Fruit fly (Drosophila melanogaster) whole organism, embryonic: ENCODE results near the gene Sulf1.

ENCODE experiments used
- ATbp ChIP-seq: fragments of 200-800 bp; sonication (Bioruptor generic); optimal IDR thresholded peaks from 2 replicates; lab custom pipeline; 2017; ENCODE audit warnings: missing biosample characterization, mild to moderate bottlenecking, missing genetic modification characterization, missing genetic modification reagents
- Abd-B ChIP-seq: fragments of 200-800 bp; sonication (Bioruptor generic); optimal IDR thresholded peaks from 2 replicates; lab custom pipeline; 2018; ENCODE audit warnings: missing biosample characterization, mild to moderate bottlenecking, missing genetic modification characterization, moderate library complexity
- Antp ChIP-seq: fragments of 200-800 bp; sonication (Bioruptor generic); optimal IDR thresholded peaks from 3 replicates; lab custom pipeline; 2016; ENCODE audit warnings: missing biosample characterization, missing genetic modification characterization
- Awh ChIP-seq: fragments of 200-800 bp; sonication (Bioruptor generic); IDR thresholded peaks from 2 replicates; pipeline ENCODE4, ENCODE4 v1.3.6; 2022; ENCODE audit warnings: missing biosample characterization, missing genetic modification characterization
- Bteb2 ChIP-seq: fragments of 200-800 bp; sonication (Bioruptor generic); optimal IDR thresholded peaks from 2 replicates; lab custom pipeline; 2016; ENCODE audit warnings: missing biosample characterization, missing genetic modification characterization
- CG11504 ChIP-seq: fragments of 200-800 bp; sonication (Bioruptor generic); optimal IDR thresholded peaks from 3 replicates; lab custom pipeline; 2019; ENCODE audit warnings: missing biosample characterization, mild to moderate bottlenecking, missing genetic modification characterization, moderate library complexity
- CG11723 ChIP-seq: fragments of 200-800 bp; sonication (Bioruptor generic); optimal IDR thresholded peaks from 2 replicates; lab custom pipeline; 2017; ENCODE audit warnings: missing biosample characterization, mild to moderate bottlenecking, missing genetic modification characterization
- CG13894 ChIP-seq: fragments of 200-800 bp; sonication (Bioruptor generic); optimal IDR thresholded peaks from 3 replicates; lab custom pipeline; 2018; ENCODE audit warnings: missing biosample characterization, mild to moderate bottlenecking, missing genetic modification characterization, moderate library complexity
- CG15269 ChIP-seq: fragments of 200-800 bp; sonication (Bioruptor generic); optimal IDR thresholded peaks from 2 replicates; lab custom pipeline; 2018; ENCODE audit warnings: missing biosample characterization, mild to moderate bottlenecking, missing genetic modification characterization, moderate library complexity
- CG1529 ChIP-seq: fragments of 200-800 bp; sonication (Bioruptor generic); optimal IDR thresholded peaks from 3 replicates; lab custom pipeline; 2018; ENCODE audit warnings: missing biosample characterization, missing genetic modification characterization
- CG17361 ChIP-seq: fragments of 200-800 bp; sonication (Bioruptor generic); IDR thresholded peaks from 3 replicates; pipeline ENCODE4 v1.3.6; 2022; ENCODE audit warnings: missing biosample characterization, missing genetic modification characterization
- CG17829 ChIP-seq: fragments of 200-800 bp; optimal IDR thresholded peaks from 2 replicates; lab custom pipeline; 2019; ENCODE audit warnings: missing biosample characterization, mild to moderate bottlenecking, missing genetic modification characterization, moderate library complexity
- CG30403 ChIP-seq: fragments of 200-800 bp; sonication (Bioruptor generic); optimal IDR thresholded peaks from 3 replicates; lab custom pipeline; 2016; ENCODE audit warnings: missing biosample characterization, missing genetic modification characterization
- CG30431 ChIP-seq: fragments of 200-800 bp; sonication (Bioruptor generic); optimal IDR thresholded peaks from 2 replicates; lab custom pipeline; 2017; ENCODE audit warnings: missing biosample characterization, missing genetic modification characterization
- CG31224 ChIP-seq: fragments of 200-800 bp; sonication (Bioruptor generic); IDR thresholded peaks from 2 replicates; pipeline ENCODE4 v1.3.6; 2022; ENCODE audit warnings: missing biosample characterization, missing genetic modification characterization
- CG4730 ChIP-seq: fragments of 200-800 bp; sonication (Bioruptor generic); IDR thresholded peaks from 2 replicates; pipeline ENCODE4 v1.3.6; 2022; ENCODE audit warnings: missing biosample characterization, missing genetic modification characterization
- CG4854 ChIP-seq: fragments of 200-800 bp; sonication (Bioruptor generic); optimal IDR thresholded peaks from 2 replicates; lab custom pipeline; 2016; ENCODE audit warnings: missing biosample characterization, missing genetic modification characterization, inconsistent platforms
- CG5245 ChIP-seq: fragments of 200-800 bp; sonication (Bioruptor generic); optimal IDR thresholded peaks from 3 replicates; lab custom pipeline; 2016; ENCODE audit warnings: missing biosample characterization, missing genetic modification characterization
- CG6254 ChIP-seq: fragments of 200-800 bp; sonication (Bioruptor generic); optimal IDR thresholded peaks from 3 replicates; lab custom pipeline; 2017; ENCODE audit warnings: mild to moderate bottlenecking, missing biosample characterization, missing genetic modification reagents, missing genetic modification characterization
- CG6654 ChIP-seq: fragments of 200-800 bp; sonication (Bioruptor generic); optimal IDR thresholded peaks from 2 replicates; lab custom pipeline; 2017; ENCODE audit warnings: missing biosample characterization, mild to moderate bottlenecking, missing genetic modification characterization
- CG7928 ChIP-seq: fragments of 200-800 bp; sonication (Bioruptor generic); optimal IDR thresholded peaks from 2 replicates; lab custom pipeline; 2017; ENCODE audit warnings: missing biosample characterization, mild to moderate bottlenecking, missing genetic modification characterization
- CG9932 ChIP-seq: fragments of 200-800 bp; sonication (Bioruptor generic); IDR thresholded peaks from 2 replicates; pipeline ENCODE4 v1.3.6; 2022; ENCODE audit warnings: missing biosample characterization, missing genetic modification characterization
- Dll ChIP-seq: fragments of 200-800 bp; sonication (Bioruptor generic); IDR thresholded peaks from 4 replicates; pipeline ENCODE4 v1.3.6; 2022; ENCODE audit warnings: missing biosample characterization, missing genetic modification characterization; ENCODE audit not compliant: partially characterized antibody
- Doc2 ChIP-seq: fragments of 200-800 bp; sonication (Bioruptor generic); IDR thresholded peaks from 2 replicates; pipeline ENCODE4 v1.3.6; 2022; ENCODE audit warnings: missing biosample characterization, missing genetic modification characterization
- Fer2 ChIP-seq: fragments of 200-800 bp; sonication (Bioruptor generic); optimal IDR thresholded peaks from 2 replicates; lab custom pipeline; 2018; ENCODE audit warnings: missing biosample characterization, mild to moderate bottlenecking, missing genetic modification characterization, moderate library complexity
- Pdp1 ChIP-seq, 2 experiments: fragments of 200-800 bp; sonication (Bioruptor generic); optimal IDR thresholded peaks; 3 replicates each; lab custom pipeline; 2016; ENCODE audit warnings: missing biosample characterization in 2 of 2, missing genetic modification characterization in 2 of 2, mild to moderate bottlenecking in 1 of 2, moderate library complexity in 1 of 2
- Ptx1 ChIP-seq: fragments of 200-800 bp; sonication (Bioruptor generic); IDR thresholded peaks from 2 replicates; pipeline ENCODE4 v1.3.6; 2022; ENCODE audit warnings: missing biosample characterization, missing genetic modification characterization
- Taf1 ChIP-seq: fragments of 200-800 bp; sonication (Bioruptor generic); IDR thresholded peaks from 2 replicates; pipeline ENCODE4 v1.3.6; 2022; ENCODE audit warnings: missing biosample characterization, missing genetic modification characterization
- ac ChIP-seq: fragments of 200-800 bp; sonication (Bioruptor generic); optimal IDR thresholded peaks from 3 replicates; lab custom pipeline; 2017; ENCODE audit warnings: missing biosample characterization, mild to moderate bottlenecking, missing genetic modification characterization
- ash1 ChIP-seq: fragments of 200-800 bp; sonication (Bioruptor generic); optimal IDR thresholded peaks from 2 replicates; lab custom pipeline; 2018; ENCODE audit warnings: missing biosample characterization, mild to moderate bottlenecking, missing genetic modification characterization
- crc ChIP-seq: fragments of 200-800 bp; sonication (Bioruptor generic); optimal IDR thresholded peaks from 2 replicates; lab custom pipeline; 2016; ENCODE audit warnings: missing biosample characterization, missing genetic modification characterization
- croc ChIP-seq: fragments of 200-800 bp; sonication (Bioruptor generic); conservative IDR thresholded peaks from 3 replicates; pipeline ENCODE4 v1.3.6; 2022; ENCODE audit warnings: missing biosample characterization, missing genetic modification characterization
- cwo ChIP-seq: fragments of 200-800 bp; sonication (Bioruptor generic); optimal IDR thresholded peaks from 3 replicates; lab custom pipeline; 2017; ENCODE audit warnings: missing biosample characterization, missing genetic modification characterization, mild to moderate bottlenecking, moderate library complexity, missing genetic modification reagents
- disco-r ChIP-seq: fragments of 200-800 bp; sonication (Bioruptor generic); optimal IDR thresholded peaks from 2 replicates; lab custom pipeline; 2016; ENCODE audit warnings: missing biosample characterization, missing genetic modification characterization
- fd102C ChIP-seq: fragments of 200-800 bp; sonication (Bioruptor generic); optimal IDR thresholded peaks from 2 replicates; lab custom pipeline; 2018; ENCODE audit warnings: missing biosample characterization, mild to moderate bottlenecking, missing genetic modification characterization, moderate library complexity
- fd64A ChIP-seq: fragments of 200-800 bp; sonication (Bioruptor generic); optimal IDR thresholded peaks from 3 replicates; lab custom pipeline; 2018; ENCODE audit warnings: missing biosample characterization, mild to moderate bottlenecking, missing genetic modification characterization
- ftz-f1 ChIP-seq: fragments of 200-800 bp; sonication (Bioruptor generic); optimal IDR thresholded peaks from 2 replicates; lab custom pipeline; 2016; ENCODE audit warnings: missing biosample characterization, missing genetic modification characterization
- gsb-n ChIP-seq: fragments of 200-800 bp; sonication (Bioruptor generic); optimal IDR thresholded peaks from 3 replicates; lab custom pipeline; 2018; ENCODE audit warnings: missing biosample characterization, mild to moderate bottlenecking, missing genetic modification characterization
- h ChIP-seq: fragments of >200 bp; optimal IDR thresholded peaks from 2 replicates; lab custom pipeline; 2017
- jing ChIP-seq: fragments of 200-800 bp; sonication (Bioruptor generic); optimal IDR thresholded peaks from 2 replicates; lab custom pipeline; 2018; ENCODE audit warnings: missing biosample characterization, mild to moderate bottlenecking, missing genetic modification characterization
- lov ChIP-seq, 2 experiments: fragments of 200-800 bp in 1 of 2; fragments of >200 bp in 1 of 2; sonication (Bioruptor generic) in 1 of 2; IDR thresholded peaks in 1 of 2; optimal IDR thresholded peaks in 1 of 2; 2 replicates in 1 of 2; 3 replicates in 1 of 2; pipeline versions ENCODE4 v1.3.6 to Lab custom; 2017 to 2022; ENCODE audit warnings: missing biosample characterization in 1 of 2, missing genetic modification characterization in 1 of 2
- nom ChIP-seq: fragments of 200-800 bp; sonication (Bioruptor generic); optimal IDR thresholded peaks from 2 replicates; lab custom pipeline; 2017; ENCODE audit warnings: missing biosample characterization, missing genetic modification characterization, mild to moderate bottlenecking, moderate library complexity, missing genetic modification reagents
- org-1 ChIP-seq: fragments of 200-800 bp; sonication (Bioruptor generic); optimal IDR thresholded peaks from 2 replicates; lab custom pipeline; 2017; ENCODE audit warnings: missing biosample characterization, missing genetic modification characterization
- pan ChIP-seq, 4 experiments: fragments of >200 bp in 3 of 4; fragments of 200-800 bp in 1 of 4; sonication (Bioruptor generic) in 1 of 4; optimal IDR thresholded peaks in 3 of 4; IDR thresholded peaks in 1 of 4; 2 replicates each; pipeline versions ENCODE4 v1.3.6 to Lab custom; 2017 to 2022; ENCODE audit warnings: missing biosample characterization in 2 of 4, missing genetic modification characterization in 2 of 4, mixed read lengths in 1 of 4
- peb ChIP-seq: fragments of 200-800 bp; sonication (Bioruptor generic); IDR thresholded peaks from 2 replicates; pipeline ENCODE4 v1.3.6; 2022; ENCODE audit warnings: missing biosample characterization, missing genetic modification characterization
- phol ChIP-seq: fragments of 200-800 bp; sonication (Bioruptor generic); optimal IDR thresholded peaks from 3 replicates; lab custom pipeline; 2018; ENCODE audit warnings: missing biosample characterization, mild to moderate bottlenecking, missing genetic modification characterization, moderate library complexity
- slou ChIP-seq: fragments of 200-800 bp; sonication (Bioruptor generic); optimal IDR thresholded peaks from 3 replicates; lab custom pipeline; 2016; ENCODE audit warnings: missing biosample characterization, missing genetic modification characterization
- sob ChIP-seq: fragments of 200-800 bp; sonication (Bioruptor generic); IDR thresholded peaks from 2 replicates; pipeline ENCODE4 v1.3.6; 2022; ENCODE audit warnings: missing biosample characterization, missing genetic modification characterization
- tin ChIP-seq: fragments of 200-800 bp; sonication (Bioruptor generic); optimal IDR thresholded peaks from 3 replicates; lab custom pipeline; 2016; ENCODE audit warnings: missing biosample characterization, missing genetic modification characterization
- zfh1 ChIP-seq: fragments of 200-800 bp; sonication (Bioruptor generic); IDR thresholded peaks from 3 replicates; pipeline ENCODE4 v1.3.6; 2022; ENCODE audit warnings: missing biosample characterization, missing genetic modification characterization

The Sulf1 gene

DNA sequence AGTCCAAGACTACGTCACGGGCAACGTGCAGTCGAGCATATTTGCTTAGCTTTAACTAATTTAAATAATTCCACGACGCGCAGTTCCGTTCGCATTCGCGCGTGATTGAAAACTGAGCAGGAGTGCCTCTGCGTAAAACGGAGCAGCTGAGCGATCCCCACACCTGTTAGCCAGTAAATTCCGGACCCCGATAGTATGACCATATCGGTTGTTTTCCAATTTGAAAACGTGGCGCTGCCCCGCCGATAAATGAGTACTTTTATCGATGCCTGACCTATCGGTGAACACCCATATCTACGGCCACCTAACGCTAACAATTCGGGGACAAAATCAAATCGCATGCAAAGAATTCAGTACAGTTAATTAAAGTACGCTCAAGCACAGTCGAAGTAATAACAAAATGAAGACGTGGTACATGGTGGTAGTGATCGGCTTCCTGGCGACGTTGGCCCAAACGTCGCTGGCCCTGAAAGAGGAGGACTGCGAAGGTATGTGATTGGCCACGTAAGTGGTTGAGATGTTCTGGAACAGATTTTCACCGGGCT lies 9.8 kb upstream of the Sulf1 start, which contains the start of the genes CG14879 and Manf (continued):
- TF ChIP-seq h (lab: Kevin White, UChicago) (no peak), CG17829 (tag; lab: Kevin White, UChicago) (peak; percentile 30), phol (no peak), CG30403 (GFP tag; lab: Kevin White, UChicago) (no peak), slou (GFP tag; lab: Kevin White, UChicago) (no peak), Abd-B (GFP tag; lab: Kevin White, UChicago) (no peak), CG15269 (tag; lab: Kevin White, UChicago) (no peak), peb (GFP tag; lab: Robert Waterston, UW) (no peak), Fer2 (no peak), gsb-n (tag; lab: Kevin White, UChicago) (no peak), CG6654 (GFP tag; lab: Kevin White, UChicago) (no peak), ash1 (GFP tag; lab: Kevin White, UChicago) (no peak), fd102C (GFP tag; lab: Kevin White, UChicago) (no peak), CG7928 (GFP tag; lab: Kevin White, UChicago) (no peak), jing (GFP tag; lab: Kevin White, UChicago) (no peak), org-1 (GFP tag; lab: Kevin White, UChicago) (no peak), CG6254 (no peak), CG1529 (GFP tag; lab: Kevin White, UChicago) (no peak), Awh (GFP tag; lab: Robert Waterston, UW) (no peak), fd64A (GFP tag; lab: Kevin White, UChicago) (no peak), zfh1 (GFP tag; lab: Robert Waterston, UW) (peak; percentile 41; the same call in 1 of the 3 replicates), pan (optimal IDR thresholded peaks at IDR 0.05; lab: Kevin White, UChicago) (no peak), pan (GFP tag; optimal IDR thresholded peaks at IDR 0.05 in 1 of 2, IDR thresholded peaks at IDR 0.05 in 1 of 2) (peak in 1 of 2 experiments; percentile 27), CG30431 (no peak), sob (GFP tag; lab: Robert Waterston, UW) (no peak), croc (GFP tag; lab: Robert Waterston, UW) (no peak), Dll (GFP tag; lab: Robert Waterston, UW) (peak; percentile 59; the same call in 1 of the 4 replicates), Antp (GFP tag; lab: Kevin White, UChicago) (no peak), crc (GFP tag; lab: Kevin White, UChicago) (no peak), CG11723 (GFP tag; lab: Kevin White, UChicago) (no peak), CG4730 (GFP tag; lab: Robert Waterston, UW) (no peak), tin (no peak), CG13894 (tag; lab: Kevin White, UChicago) (peak; percentile 51), cwo (GFP tag; lab: Kevin White, UChicago) (peak; percentile 31), CG5245 (no peak), CG17361 (GFP tag; lab: Robert Waterston, UW) (no peak), Doc2 (GFP tag; lab: Robert Waterston, UW) (no peak), ATbp (GFP tag; lab: Kevin White, UChicago) (no peak), ftz-f1 (GFP tag; lab: Kevin White, UChicago) (no peak), ac (GFP tag; lab: Kevin White, UChicago) (no peak), Taf1 (GFP tag; lab: Robert Waterston, UW) (no peak), Bteb2 (no peak), CG11504 (no peak), CG9932 (GFP tag; lab: Robert Waterston, UW) (0 out of 2 replicates have a peak, but pooled peaks have one; percentile 18), Ptx1 (GFP tag; lab: Robert Waterston, UW) (no peak), Pdp1 (GFP tag; optimal IDR thresholded peaks at IDR 0.05; lab: Kevin White, UChicago) (peak in 1 of 2 experiments; percentile 26), nom (no peak), lov (optimal IDR thresholded peaks at IDR 0.05; lab: Kevin White, UChicago) (no peak), lov (GFP tag; IDR thresholded peaks at IDR 0.05; lab: Robert Waterston, UW) (no peak; the same call in 2 of the 3 replicates), CG31224 (no peak), disco-r (no peak), CG4854 (GFP tag; lab: Kevin White, UChicago) (no peak)
